Worm (Caenorhabditis elegans): ENCODE measurements around the gene srab-6.

ce11 chrV:3114973-3115372 lies 36.8 kb downstream of the srab-6 start, which contains the start of gene Y73C8C.3:
- no peak for TF ChIP-seq hlh-15 (tag; optimal IDR thresholded peaks at IDR 0.05)
- no peak for TF ChIP-seq tbx-2 (tag; optimal IDR thresholded peaks at IDR 0.05)
- no peak for TF ChIP-seq fax-1 (tag; optimal IDR thresholded peaks at IDR 0.05)
- no peak for TF ChIP-seq ama-1 (optimal IDR thresholded peaks at IDR 0.05)
- no peak for TF ChIP-seq C38D4.7 (GFP tag; optimal IDR thresholded peaks at IDR 0.05)
- no peak for TF ChIP-seq F13H6.1 (tag; optimal IDR thresholded peaks at IDR 0.05)
- no peak for TF ChIP-seq nhr-11 (tag; optimal IDR thresholded peaks at IDR 0.05)
